Worm (Caenorhabditis elegans) whole organism, L1 larva: Measurements from ENCODE around the gene Y53F4B.14.

Source experiments
- C04F5.9 ChIP-seq: sonication (generic microtip); optimal IDR thresholded peaks from 2 replicates; lab custom pipeline; 2016; ENCODE audit warnings: missing genetic modification characterization, missing compliant biosample characterization
- aly-2 ChIP-seq: fragments of 150-350 bp; optimal IDR thresholded peaks from 2 replicates; lab custom pipeline; 2014; ENCODE audit warnings: missing biosample characterization, missing genetic modification characterization
- ama-1 ChIP-seq: fragments of 150-350 bp; optimal IDR thresholded peaks from 2 replicates; lab custom pipeline; 2014
- blmp-1 ChIP-seq: fragments of 150-350 bp; optimal IDR thresholded peaks from 2 replicates; lab custom pipeline; 2014; ENCODE audit warnings: missing biosample characterization, missing genetic modification characterization
- ceh-63 ChIP-seq: fragments of 200-800 bp; sonication (Bioruptor generic); optimal IDR thresholded peaks from 2 replicates; lab custom pipeline; 2018; ENCODE audit warnings: mild to moderate bottlenecking, missing genetic modification characterization, missing compliant biosample characterization
- efl-1 ChIP-seq, 4 experiments: fragments of 150-350 bp; optimal IDR thresholded peaks in 3 of 4; peaks in 1 of 4; 1 replicate in 1 of 4; 2 replicates in 3 of 4; lab custom pipeline; 2014; ENCODE audit warnings: missing biosample characterization in 2 of 4, missing genetic modification characterization in 2 of 4, missing genetic modification reagents in 2 of 4
- efl-3 ChIP-seq: fragments of 200-800 bp; sonication (Bioruptor generic); optimal IDR thresholded peaks from 2 replicates; lab custom pipeline; 2018; ENCODE audit warnings: mild to moderate bottlenecking, missing genetic modification characterization, missing compliant biosample characterization
- elt-2 ChIP-seq: sonication (generic microtip); optimal IDR thresholded peaks from 2 replicates; lab custom pipeline; 2016; ENCODE audit warnings: missing genetic modification characterization, mild to moderate bottlenecking, inconsistent platforms, missing compliant biosample characterization, missing genetic modification reagents
- ets-5 ChIP-seq: fragments of 200-800 bp; sonication (Bioruptor generic); IDR thresholded peaks from 2 replicates; pipeline ENCODE4 v1.3.6; 2022; ENCODE audit warnings: missing genetic modification characterization, missing compliant biosample characterization
- fos-1 ChIP-seq: fragments of 150-350 bp; optimal IDR thresholded peaks from 2 replicates; lab custom pipeline; 2014; ENCODE audit warnings: missing biosample characterization, missing genetic modification characterization
- grh-1 ChIP-seq: fragments of 200-800 bp; sonication (Bioruptor generic); IDR thresholded peaks from 2 replicates; pipeline ENCODE4 v1.3.6; 2022; ENCODE audit warnings: missing genetic modification reagents, missing genetic modification characterization, missing compliant biosample characterization
- irx-1 ChIP-seq: sonication (generic microtip); optimal IDR thresholded peaks from 2 replicates; lab custom pipeline; 2016; ENCODE audit warnings: missing genetic modification characterization, missing compliant biosample characterization
- lin-14 ChIP-seq: fragments of 200-800 bp; sonication (Bioruptor generic); optimal IDR thresholded peaks from 2 replicates; lab custom pipeline; 2018; ENCODE audit warnings: mild to moderate bottlenecking, missing genetic modification characterization, moderate library complexity, missing compliant biosample characterization
- lin-35 ChIP-seq, 2 experiments: fragments of 150-350 bp; optimal IDR thresholded peaks; 2 replicates each; lab custom pipeline; 2014; ENCODE audit warnings: missing biosample characterization in 2 of 2, missing genetic modification characterization in 2 of 2, missing genetic modification reagents in 2 of 2
- lir-3 ChIP-seq: sonication (generic microtip); optimal IDR thresholded peaks from 2 replicates; lab custom pipeline; 2016; ENCODE audit warnings: mild to moderate bottlenecking, missing genetic modification characterization, moderate library complexity, missing compliant biosample characterization; ENCODE audit not compliant: poor library complexity
- lsy-2 ChIP-seq, 2 experiments: fragments of 150-350 bp; optimal IDR thresholded peaks; 2 replicates each; lab custom pipeline; 2014; ENCODE audit warnings: missing biosample characterization in 2 of 2, missing genetic modification characterization in 2 of 2
- mab-9 ChIP-seq: fragments of 200-800 bp; sonication (Bioruptor generic); IDR thresholded peaks from 2 replicates; pipeline ENCODE4 v1.3.6; 2022; ENCODE audit warnings: missing genetic modification reagents, missing genetic modification characterization, missing compliant biosample characterization
- nhr-20 ChIP-seq: sonication (generic microtip); optimal IDR thresholded peaks from 2 replicates; lab custom pipeline; 2016; ENCODE audit warnings: mild to moderate bottlenecking, missing genetic modification characterization, missing compliant biosample characterization
- nhr-237 ChIP-seq: fragments of 150-350 bp; optimal IDR thresholded peaks from 2 replicates; lab custom pipeline; 2014; ENCODE audit warnings: missing biosample characterization, missing genetic modification characterization
- nhr-47 ChIP-seq: sonication (generic microtip); optimal IDR thresholded peaks from 2 replicates; lab custom pipeline; 2016; ENCODE audit warnings: mild to moderate bottlenecking, missing genetic modification characterization, moderate library complexity, missing compliant biosample characterization
- nhr-77 ChIP-seq: fragments of 150-350 bp; optimal IDR thresholded peaks from 2 replicates; lab custom pipeline; 2014; ENCODE audit warnings: missing biosample characterization, missing genetic modification characterization
- nhr-84 ChIP-seq: sonication (generic microtip); optimal IDR thresholded peaks from 2 replicates; lab custom pipeline; 2017; ENCODE audit warnings: missing biosample characterization, missing genetic modification characterization
- nhr-85 ChIP-seq: sonication (generic microtip); peaks from one replicate; lab custom pipeline; 2016; ENCODE audit warnings: missing genetic modification characterization, inconsistent platforms, missing compliant biosample characterization
- nhr-90 ChIP-seq: sonication (generic microtip); optimal IDR thresholded peaks from 2 replicates; lab custom pipeline; 2016; ENCODE audit warnings: mild to moderate bottlenecking, missing genetic modification characterization, missing compliant biosample characterization; ENCODE audit not compliant: poor library complexity
- pag-3 ChIP-seq: sonication (generic microtip); optimal IDR thresholded peaks from 2 replicates; lab custom pipeline; 2017; ENCODE audit warnings: missing genetic modification characterization, mild to moderate bottlenecking, missing compliant biosample characterization, antibody characterized with exemption, borderline replicate concordance; ENCODE audit not compliant: insufficient read depth
- snu-23 ChIP-seq: sonication (generic microtip); optimal IDR thresholded peaks from 2 replicates; lab custom pipeline; 2016; ENCODE audit warnings: missing genetic modification characterization, missing compliant biosample characterization
- sox-4 ChIP-seq: sonication (generic microtip); optimal IDR thresholded peaks from 2 replicates; lab custom pipeline; 2016; ENCODE audit warnings: missing genetic modification characterization, missing compliant biosample characterization
- sptf-1 ChIP-seq: fragments of 150-350 bp; optimal IDR thresholded peaks from 2 replicates; lab custom pipeline; 2014; ENCODE audit warnings: missing biosample characterization, missing genetic modification characterization
- sup-37 ChIP-seq: fragments of 200-800 bp; sonication (Bioruptor generic); optimal IDR thresholded peaks from 2 replicates; lab custom pipeline; 2018; ENCODE audit warnings: mild to moderate bottlenecking, missing genetic modification characterization, missing compliant biosample characterization
- tbx-2 ChIP-seq: sonication (generic microtip); optimal IDR thresholded peaks from 2 replicates; lab custom pipeline; 2016; ENCODE audit warnings: missing genetic modification characterization, missing compliant biosample characterization
- unc-130 ChIP-seq: fragments of 150-350 bp; optimal IDR thresholded peaks from 2 replicates; lab custom pipeline; 2017; ENCODE audit warnings: missing biosample characterization, missing genetic modification characterization, inconsistent platforms
- unc-62 ChIP-seq: fragments of 150-350 bp; optimal IDR thresholded peaks from 2 replicates; lab custom pipeline; 2014; ENCODE audit warnings: missing biosample characterization, missing genetic modification reagents, missing genetic modification characterization
- zag-1 ChIP-seq: fragments of 150-350 bp; optimal IDR thresholded peaks from 2 replicates; lab custom pipeline; 2014; ENCODE audit warnings: missing biosample characterization, missing genetic modification characterization
- ztf-11 ChIP-seq, 2 experiments: sonication (generic microtip); optimal IDR thresholded peaks; 2 replicates each; lab custom pipeline; 2016 to 2017; ENCODE audit warnings: missing genetic modification characterization in 2 of 2, missing biosample characterization in 1 of 2, missing compliant biosample characterization in 1 of 2
- ztf-4 ChIP-seq: fragments of 150-350 bp; optimal IDR thresholded peaks from 2 replicates; lab custom pipeline; 2014; ENCODE audit warnings: missing biosample characterization, missing genetic modification characterization

Y53F4B.14 gene

ce11 chrII:15074760-15075159, 37.0 kb downstream of the Y53F4B.14 start:
- TF ChIP-seq nhr-84 (no peak), lin-14 (GFP tag; lab: Kevin White, UChicago) (no peak), aly-2 (no peak), sox-4 (tag; lab: Kevin White, UChicago) (no peak), ets-5 (GFP tag; lab: Robert Waterston, UW) (no peak), elt-2 (tag; lab: Kevin White, UChicago) (no peak), nhr-85 (peak; percentile 17), grh-1 (GFP tag; lab: Robert Waterston, UW) (no peak), nhr-237 (tag; lab: Kevin White, UChicago) (no peak), lin-35 (GFP tag; optimal IDR thresholded peaks at IDR 0.05; lab: Kevin White, UChicago) (peak in 1 of 2 experiments; percentile 30), irx-1 (tag; lab: Kevin White, UChicago) (no peak), ama-1 (lab: Kevin White, UChicago) (no peak), efl-1 (optimal IDR thresholded peaks at IDR 0.05; lab: Kevin White, UChicago) (no peak), efl-1 (GFP tag; optimal IDR thresholded peaks at IDR 0.05 in 1 of 2; lab: Kevin White, UChicago) (peak in 1 of 2 experiments; percentile 64), blmp-1 (tag; lab: Kevin White, UChicago) (peak; percentile 14), nhr-47 (no peak), efl-3 (no peak), pag-3 (no peak), snu-23 (GFP tag; lab: Kevin White, UChicago) (peak; percentile 2), fos-1 (no peak), nhr-77 (peak; percentile 83), zag-1 (tag; lab: Kevin White, UChicago) (no peak), ztf-4 (tag; lab: Kevin White, UChicago) (no peak), nhr-90 (peak; percentile 15), lir-3 (tag; lab: Kevin White, UChicago) (no peak), mab-9 (GFP tag; lab: Robert Waterston, UW) (no peak), nhr-20 (peak; percentile 66)

ce11 chrII:15076778-15077435, 39.1 kb downstream of the Y53F4B.14 start, which contains the start of gene Y53F4B.19:
Y53F4B.19 (plus strand) TSS chrII:15076934.
- peak in 1 of 2 experiments; percentile 71 for TF ChIP-seq lsy-2 (tag; optimal IDR thresholded peaks at IDR 0.05; lab: Kevin White, UChicago)
- TF ChIP-seq lin-35 (GFP tag; optimal IDR thresholded peaks at IDR 0.05; lab: Kevin White, UChicago) = peak in 1 of 2 experiments; percentile 31
- TF ChIP-seq pag-3 = no peak
- TF ChIP-seq efl-1 (optimal IDR thresholded peaks at IDR 0.05; lab: Kevin White, UChicago) = no peak
- TF ChIP-seq efl-1 (GFP tag; optimal IDR thresholded peaks at IDR 0.05 in 1 of 2; lab: Kevin White, UChicago) = peak in 1 of 2 experiments; percentile 38

ce11 chrII:15080535-15080934, 42.7 kb downstream of the Y53F4B.14 start:
- TF ChIP-seq lir-3 (tag; lab: Kevin White, UChicago) (no peak), ceh-63 (GFP tag; lab: Kevin White, UChicago) (no peak), ztf-11 (tag; optimal IDR thresholded peaks at IDR 0.05; lab: Kevin White, UChicago) (no peak), tbx-2 (tag; lab: Kevin White, UChicago) (no peak), C04F5.9 (tag; lab: Kevin White, UChicago) (no peak), sup-37 (GFP tag; lab: Kevin White, UChicago) (no peak), unc-130 (tag; lab: Kevin White, UChicago) (no peak)

ce11 chrII:15084170-15084569, 46.4 kb downstream of the Y53F4B.14 start, which contains the start of gene Y53F4B.20:
Y53F4B.20 (plus strand) TSS chrII:15084470.
- TF ChIP-seq nhr-85 (peak; percentile 9), sptf-1 (tag; lab: Kevin White, UChicago) (no peak), unc-62 (no peak), sup-37 (GFP tag; lab: Kevin White, UChicago) (no peak)
